Fruit fly (Drosophila melanogaster): Measurements from ENCODE around the gene Cpr67Fa2.
A peak's percentile ranks its signal among the peaks of the same experiment; 100 is the strongest.

Cpr67Fa2 gene

DNA sequence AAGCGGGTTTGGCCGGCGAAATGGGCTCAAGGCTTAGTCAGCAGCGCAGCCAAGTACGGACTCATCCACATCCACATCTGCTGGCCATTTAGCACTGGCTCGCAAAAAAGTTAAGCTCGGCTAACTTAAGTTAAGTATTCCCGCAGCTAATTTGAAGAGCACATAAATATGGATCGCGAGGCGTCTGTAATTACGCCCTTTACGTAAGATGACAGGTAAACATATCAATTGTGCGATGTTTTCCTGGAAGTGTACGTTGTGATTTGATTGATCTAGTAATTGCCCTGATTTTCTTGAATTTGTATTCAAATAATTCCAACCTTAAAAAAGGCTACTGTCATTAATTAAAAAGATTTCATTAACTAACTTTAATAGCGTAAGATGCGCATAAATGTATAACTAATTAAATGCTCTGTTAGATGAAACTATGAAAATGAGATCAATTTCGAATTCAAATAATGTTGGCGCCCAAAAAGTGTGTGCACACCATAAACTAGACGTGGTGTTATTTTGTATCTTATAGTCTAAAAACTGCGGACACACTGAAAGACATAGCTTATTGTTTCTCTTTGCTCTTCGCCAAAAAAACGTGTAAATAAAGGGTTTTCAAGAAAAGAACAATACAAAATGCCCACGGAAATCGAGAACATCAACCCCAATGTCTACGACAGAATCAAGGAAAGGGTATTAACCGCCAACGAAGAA lies 9.0 kb upstream of the Cpr67Fa2 start, which contains the start of the genes CG6409 and galla-2:
CG6409 (minus strand) TSS at position 51 of the 705 bp plus-strand sequence.
galla-2 (plus strand) TSS at position 555 of the 705 bp plus-strand sequence.
- TF ChIP-seq Dll (optimal IDR thresholded peaks at IDR 0.05) (no peak), psq (optimal IDR thresholded peaks at IDR 0.05) (no peak), EcR (GFP tag; optimal IDR thresholded peaks at IDR 0.05) (no peak), usp (GFP tag; optimal IDR thresholded peaks at IDR 0.05) (no peak), pan (optimal IDR thresholded peaks at IDR 0.05) (no peak), CG8478 (optimal IDR thresholded peaks at IDR 0.05) (no peak)

dm6 chr3L:10885711-10886272 lies 5.7 kb upstream of the Cpr67Fa2 start:
- no peak for TF ChIP-seq psq (optimal IDR thresholded peaks at IDR 0.05)
- TF ChIP-seq CG8478 (optimal IDR thresholded peaks at IDR 0.05) = no peak
- no peak for TF ChIP-seq Dll (optimal IDR thresholded peaks at IDR 0.05)
- TF ChIP-seq pan (optimal IDR thresholded peaks at IDR 0.05) = no peak
- no peak for TF ChIP-seq usp (GFP tag; optimal IDR thresholded peaks at IDR 0.05)

- TF ChIP-seq psq (optimal IDR thresholded peaks at IDR 0.05) (no peak), EcR (GFP tag; optimal IDR thresholded peaks at IDR 0.05) (no peak), CG8478 (optimal IDR thresholded peaks at IDR 0.05) (no peak), usp (GFP tag; optimal IDR thresholded peaks at IDR 0.05) (no peak), Dll (optimal IDR thresholded peaks at IDR 0.05) (no peak), pan (optimal IDR thresholded peaks at IDR 0.05) (no peak)
These were observed 5.1 kb upstream of the Cpr67Fa2 start, which contains the start of gene OXA1L for dm6 chr3L:10886371-10886770. OXA1L (minus strand) TSS chr3L:10886471.

DNA sequence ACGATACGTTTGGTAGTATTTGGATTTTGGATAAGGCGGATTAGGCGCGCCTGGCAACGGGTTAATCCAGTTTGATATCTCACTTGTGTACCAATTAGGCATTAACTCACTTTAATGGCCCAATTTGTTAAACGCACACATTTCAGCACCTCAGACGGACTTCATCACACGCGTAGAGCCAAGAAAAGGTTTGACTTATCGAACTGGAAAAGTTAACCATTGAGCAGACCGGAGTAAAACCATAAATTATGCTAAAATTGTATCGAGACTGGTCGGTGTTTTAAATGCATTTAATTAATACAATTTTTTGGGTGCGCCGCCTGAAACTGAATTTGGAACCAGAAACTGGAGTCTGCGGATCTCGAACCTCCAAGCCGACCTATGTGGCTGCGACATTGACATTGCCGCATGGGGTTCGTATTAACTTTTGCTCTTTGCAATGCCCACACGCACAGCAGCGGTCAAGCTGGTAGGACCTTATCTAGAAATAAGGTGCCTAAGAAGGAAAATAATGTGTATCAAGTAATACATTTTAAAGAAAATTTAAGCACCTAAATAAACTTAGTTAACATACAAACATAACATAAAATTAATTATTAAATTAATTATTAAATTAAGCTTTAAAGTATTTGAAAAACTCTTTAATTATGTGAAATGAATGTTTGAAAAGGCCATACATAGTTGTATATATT lies 2.4 kb upstream of the Cpr67Fa2 start:
- TF ChIP-seq psq (optimal IDR thresholded peaks at IDR 0.05) (no peak), Dll (optimal IDR thresholded peaks at IDR 0.05) (no peak), EcR (GFP tag; optimal IDR thresholded peaks at IDR 0.05) (no peak), usp (GFP tag; optimal IDR thresholded peaks at IDR 0.05) (no peak), pan (optimal IDR thresholded peaks at IDR 0.05) (no peak), CG8478 (optimal IDR thresholded peaks at IDR 0.05) (no peak)

DNA sequence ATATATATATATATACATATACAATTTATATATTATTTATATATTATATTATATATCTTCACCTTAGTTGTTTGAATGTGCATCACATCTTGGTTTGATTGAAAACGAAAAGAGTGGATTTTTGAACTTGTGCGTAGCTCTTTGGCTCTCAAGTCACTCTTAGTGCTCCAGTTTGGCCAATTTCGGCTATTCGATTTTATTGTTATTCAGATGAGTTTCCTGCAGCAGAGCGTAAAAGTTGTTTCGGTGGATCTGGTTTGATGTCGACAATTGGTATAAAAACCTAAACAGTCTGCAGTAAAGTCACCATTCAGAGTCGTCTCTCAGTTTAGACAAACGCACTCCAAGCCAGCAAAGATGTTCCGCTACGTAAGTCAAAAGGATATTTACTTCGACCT lies 1.8 kb upstream of the Cpr67Fa2 start, which contains the start of gene Cpr67Fa1:
Cpr67Fa1 (plus strand) TSS at position 299 of the 398 bp plus-strand sequence.
- TF ChIP-seq EcR (GFP tag; optimal IDR thresholded peaks at IDR 0.05) = no peak
- no peak for TF ChIP-seq psq (optimal IDR thresholded peaks at IDR 0.05)
- no peak for TF ChIP-seq pan (optimal IDR thresholded peaks at IDR 0.05)
- TF ChIP-seq usp (GFP tag; optimal IDR thresholded peaks at IDR 0.05) = no peak
- no peak for TF ChIP-seq CG8478 (optimal IDR thresholded peaks at IDR 0.05)
- no peak for TF ChIP-seq Dll (optimal IDR thresholded peaks at IDR 0.05)

DNA sequence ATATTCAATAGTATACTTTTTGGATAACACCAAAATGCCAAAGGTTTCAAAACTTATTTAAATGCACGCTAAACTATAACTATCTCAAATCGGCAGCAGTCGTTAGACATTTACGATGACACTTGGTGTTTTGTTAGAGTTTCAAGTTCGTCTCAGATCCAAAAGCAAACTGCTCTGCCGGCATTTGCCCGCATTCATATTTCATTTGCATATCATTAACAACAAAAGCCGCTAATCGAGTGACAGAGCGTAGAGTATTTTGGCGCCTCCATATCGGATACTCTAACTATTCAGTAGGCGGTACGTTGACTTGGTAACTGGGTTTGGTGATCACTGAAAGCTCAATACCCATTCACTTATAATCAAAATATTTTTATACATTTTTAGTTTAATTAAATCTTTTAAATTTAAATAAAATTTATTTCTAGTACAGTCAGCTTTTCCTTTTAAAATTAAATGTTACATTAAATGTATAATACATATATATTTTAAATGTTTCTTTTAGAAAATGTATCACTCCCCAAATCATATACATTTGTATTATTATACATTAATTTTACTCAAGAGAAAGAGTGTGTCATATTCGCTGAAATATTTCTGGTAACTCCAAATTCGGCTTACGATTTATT lies 1.8 kb downstream of the Cpr67Fa2 start:
- no peak for TF ChIP-seq Dll (optimal IDR thresholded peaks at IDR 0.05)
- no peak for TF ChIP-seq EcR (GFP tag; optimal IDR thresholded peaks at IDR 0.05)
- no peak for TF ChIP-seq psq (optimal IDR thresholded peaks at IDR 0.05)
- TF ChIP-seq pan (optimal IDR thresholded peaks at IDR 0.05) = no peak
- no peak for TF ChIP-seq usp (GFP tag; optimal IDR thresholded peaks at IDR 0.05)
- TF ChIP-seq CG8478 (optimal IDR thresholded peaks at IDR 0.05) = no peak

DNA sequence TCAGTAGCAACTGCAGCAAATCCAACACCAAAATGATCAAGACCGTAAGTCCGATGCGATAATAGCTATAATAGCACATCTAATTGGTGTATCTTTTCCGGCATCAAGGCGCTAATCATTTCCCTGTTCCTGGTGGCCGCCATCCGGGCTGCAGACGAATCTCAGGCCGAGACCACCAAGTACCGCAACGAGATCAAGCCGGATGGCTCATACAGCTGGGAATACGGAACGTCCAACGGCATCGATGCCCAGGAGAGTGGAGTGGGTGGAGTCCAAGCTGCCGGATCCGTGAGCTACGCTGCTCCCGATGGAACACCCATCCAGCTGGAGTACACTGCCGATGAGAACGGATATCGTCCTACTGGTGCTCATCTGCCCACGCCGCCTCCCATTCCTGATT lies 2.6 kb downstream of the Cpr67Fa2 start, which contains the start of gene Cpr67Fb:
Cpr67Fb (plus strand) TSS at position 15 of the 400 bp plus-strand sequence.
- no peak for TF ChIP-seq Dll (optimal IDR thresholded peaks at IDR 0.05)

DNA sequence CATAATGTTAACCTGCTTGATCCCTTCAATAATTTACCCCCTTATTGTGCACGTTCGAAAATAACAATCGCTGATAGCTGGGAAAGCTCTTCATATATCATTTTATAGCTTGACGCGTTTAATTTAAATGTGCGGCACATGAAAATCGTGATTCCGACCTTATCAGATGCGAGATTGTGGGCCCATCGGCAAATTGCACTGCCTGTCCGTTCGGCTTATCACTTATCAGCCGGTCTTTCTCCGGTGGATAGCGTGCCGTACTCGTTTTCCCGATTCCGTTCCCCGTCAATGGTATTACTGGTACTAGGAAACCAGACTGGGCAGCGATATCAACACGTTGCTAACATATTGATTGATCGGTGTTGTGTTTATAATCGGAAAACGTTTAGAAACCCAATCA lies 5.4 kb downstream of the Cpr67Fa2 start:
- TF ChIP-seq Dll (optimal IDR thresholded peaks at IDR 0.05) (no peak), EcR (GFP tag; optimal IDR thresholded peaks at IDR 0.05) (no peak), CG8478 (optimal IDR thresholded peaks at IDR 0.05) (no peak), psq (optimal IDR thresholded peaks at IDR 0.05) (no peak), usp (GFP tag; optimal IDR thresholded peaks at IDR 0.05) (no peak), pan (optimal IDR thresholded peaks at IDR 0.05) (no peak)

dm6 chr3L:10897534-10898255 lies 6.2 kb downstream of the Cpr67Fa2 start:
- no peak for TF ChIP-seq Dll (optimal IDR thresholded peaks at IDR 0.05)
- TF ChIP-seq pan (optimal IDR thresholded peaks at IDR 0.05) = peak; percentile 67

- TF ChIP-seq CG8478 (optimal IDR thresholded peaks at IDR 0.05) (peak; percentile 81), EcR (GFP tag; optimal IDR thresholded peaks at IDR 0.05) (no peak)
These were observed 6.8 kb downstream of the Cpr67Fa2 start for dm6 chr3L:10898256-10898735.

DNA sequence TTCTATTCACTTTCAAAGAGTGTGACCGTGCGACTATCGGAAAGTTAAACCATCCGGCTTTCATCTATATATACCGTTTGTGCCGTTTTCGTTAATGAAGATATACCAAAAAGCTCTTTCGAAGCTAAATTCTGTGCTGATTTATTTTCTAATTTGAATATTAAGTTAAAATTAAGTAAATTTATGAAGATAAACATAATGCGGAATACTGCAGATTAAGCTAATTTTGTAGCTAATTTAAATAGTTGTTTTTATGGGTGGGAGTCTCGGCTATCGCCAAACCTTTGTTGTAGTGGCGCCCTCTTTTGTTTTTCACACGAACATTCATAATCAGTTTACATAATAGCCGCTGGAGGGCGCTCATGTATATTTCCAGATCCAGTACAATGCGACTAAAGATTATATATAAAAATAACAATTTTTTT lies 7.6 kb downstream of the Cpr67Fa2 start, which contains the start of gene Aps:
Aps (minus strand) TSS at position 37 of the 425 bp plus-strand sequence.
- TF ChIP-seq pan (optimal IDR thresholded peaks at IDR 0.05) (no peak), CG8478 (optimal IDR thresholded peaks at IDR 0.05) (no peak), psq (optimal IDR thresholded peaks at IDR 0.05) (no peak)
